Fruit fly (Drosophila melanogaster) whole organism: ENCODE measurements around the gene erm.

Experiments used
- CG8478 ChIP-seq: fragments of >200 bp; optimal IDR thresholded peaks from 2 replicates; lab custom pipeline; 2018; ENCODE audit warnings: inconsistent platforms
- Dll ChIP-seq: fragments of >200 bp; optimal IDR thresholded peaks from 2 replicates; lab custom pipeline; 2017
- EcR ChIP-seq, 2 experiments: fragments of >200 bp; optimal IDR thresholded peaks; 2 replicates each; lab custom pipeline; 2017; ENCODE audit warnings: missing biosample characterization in 2 of 2, missing genetic modification characterization in 2 of 2, missing genetic modification reagents in 2 of 2
- pan ChIP-seq: fragments of >200 bp; optimal IDR thresholded peaks from 2 replicates; lab custom pipeline; 2017
- psq ChIP-seq: fragments of >200 bp; optimal IDR thresholded peaks from 2 replicates; lab custom pipeline; 2017
- usp ChIP-seq: fragments of >200 bp; optimal IDR thresholded peaks from 2 replicates; lab custom pipeline; 2017; ENCODE audit warnings: missing biosample characterization, missing genetic modification characterization, mixed read lengths

erm gene

dm6 chr2L:1989278-1989918, 19.2 kb upstream of the erm start:
- no peak for TF ChIP-seq CG8478 (lab: Kevin White, UChicago)
- TF ChIP-seq EcR (GFP tag; optimal IDR thresholded peaks at IDR 0.05; lab: Kevin White, UChicago), result no peak
- TF ChIP-seq psq, result no peak
- no peak for TF ChIP-seq Dll (lab: Kevin White, UChicago)
- no peak for TF ChIP-seq pan

- TF ChIP-seq CG8478 (lab: Kevin White, UChicago) (no peak), pan (no peak), usp (GFP tag; lab: Kevin White, UChicago) (no peak), Dll (lab: Kevin White, UChicago) (no peak), EcR (GFP tag; optimal IDR thresholded peaks at IDR 0.05; lab: Kevin White, UChicago) (no peak), psq (no peak)
Measured at dm6 chr2L:1988192-1988561, 18.0 kb upstream of the erm start, which contains the start of gene Npc2a. Gene Npc2a, plus strand, starts transcription at chr2L:1988290.

- no peak for TF ChIP-seq usp (GFP tag; lab: Kevin White, UChicago)
- no peak for TF ChIP-seq EcR (GFP tag; optimal IDR thresholded peaks at IDR 0.05; lab: Kevin White, UChicago)
- TF ChIP-seq psq, result no peak
- TF ChIP-seq Dll (lab: Kevin White, UChicago), result no peak
- TF ChIP-seq pan, result no peak
- peak; percentile 32 for TF ChIP-seq CG8478 (lab: Kevin White, UChicago)
Measured at dm6 chr2L:1987434-1988191, 17.5 kb upstream of the erm start, which contains the start of gene Got2. Gene Got2, minus strand, starts transcription at chr2L:1987758.

dm6 chr2L:1986343-1987280, 16.4 kb upstream of the erm start:
- TF ChIP-seq usp (GFP tag; lab: Kevin White, UChicago), result no peak
- no peak for TF ChIP-seq psq
- no peak for TF ChIP-seq CG8478 (lab: Kevin White, UChicago)
- TF ChIP-seq Dll (lab: Kevin White, UChicago), result no peak
- no peak for TF ChIP-seq EcR (GFP tag; optimal IDR thresholded peaks at IDR 0.05; lab: Kevin White, UChicago)
- TF ChIP-seq pan, result no peak

dm6 chr2L:1981726-1982367, 11.7 kb upstream of the erm start, which contains the start of gene CG7289:
Gene CG7289, plus strand, starts transcription at chr2L:1982217.
- TF ChIP-seq EcR (GFP tag; optimal IDR thresholded peaks at IDR 0.05; lab: Kevin White, UChicago) (peak in 1 of 2 experiments; percentile 92), usp (GFP tag; lab: Kevin White, UChicago) (no peak), Dll (lab: Kevin White, UChicago) (no peak), pan (no peak), CG8478 (lab: Kevin White, UChicago) (no peak), psq (no peak)

dm6 chr2L:1980708-1981339, 10.7 kb upstream of the erm start, which contains the start of the genes CG15356 and CG15362:
Gene CG15356, minus strand, starts transcription at chr2L:1980755.
Gene CG15362, plus strand, starts transcription at chr2L:1981176.
- TF ChIP-seq psq, result no peak
- no peak for TF ChIP-seq pan

dm6 chr2L:1979196-1979818, 9.1 kb upstream of the erm start:
- TF ChIP-seq Dll (lab: Kevin White, UChicago) (no peak), usp (GFP tag; lab: Kevin White, UChicago) (no peak), EcR (GFP tag; optimal IDR thresholded peaks at IDR 0.05; lab: Kevin White, UChicago) (no peak), psq (no peak), pan (no peak), CG8478 (lab: Kevin White, UChicago) (no peak)

- TF ChIP-seq pan (no peak), psq (no peak), usp (GFP tag; lab: Kevin White, UChicago) (no peak), EcR (GFP tag; optimal IDR thresholded peaks at IDR 0.05; lab: Kevin White, UChicago) (no peak), CG8478 (lab: Kevin White, UChicago) (no peak), Dll (lab: Kevin White, UChicago) (no peak)
Measured at dm6 chr2L:1975473-1975872, 5.3 kb upstream of the erm start.

- TF ChIP-seq usp (GFP tag; lab: Kevin White, UChicago) (no peak), pan (no peak), Dll (lab: Kevin White, UChicago) (no peak), CG8478 (lab: Kevin White, UChicago) (no peak), EcR (GFP tag; optimal IDR thresholded peaks at IDR 0.05; lab: Kevin White, UChicago) (no peak), psq (no peak)
Measured at dm6 chr2L:1973957-1974356, 3.8 kb upstream of the erm start, which contains the start of gene Der-1. Gene Der-1, plus strand, starts transcription at chr2L:1973957.

dm6 chr2L:1972450-1973119, 2.4 kb upstream of the erm start:
- peak; percentile 79 for TF ChIP-seq Dll (lab: Kevin White, UChicago)
- no peak for TF ChIP-seq psq
- TF ChIP-seq EcR (GFP tag; optimal IDR thresholded peaks at IDR 0.05; lab: Kevin White, UChicago), result no peak
- peak; percentile 89 for TF ChIP-seq CG8478 (lab: Kevin White, UChicago)
- TF ChIP-seq pan, result no peak
